Worm (Caenorhabditis elegans) whole organism, L1 larva: ENCODE data around the gene R11H6.2.
A peak's percentile ranks its signal among the peaks of the same experiment; 100 is the strongest.

Source experiments
- C16A3.4 ChIP-seq: fragments of 150-350 bp; optimal IDR thresholded peaks from 2 replicates; lab custom pipeline; 2014; ENCODE audit warnings: missing biosample characterization, missing genetic modification characterization
- aha-1 ChIP-seq: fragments of 150-350 bp; optimal IDR thresholded peaks from 2 replicates; lab custom pipeline; 2014; ENCODE audit warnings: missing biosample characterization, missing genetic modification characterization
- blmp-1 ChIP-seq: fragments of 150-350 bp; optimal IDR thresholded peaks from 2 replicates; lab custom pipeline; 2014; ENCODE audit warnings: missing biosample characterization, missing genetic modification characterization
- ceh-88 ChIP-seq: fragments of 200-800 bp; sonication (Bioruptor generic); IDR thresholded peaks from 2 replicates; pipeline ENCODE4 v1.3.6; 2022; ENCODE audit warnings: missing genetic modification characterization, missing compliant biosample characterization
- ces-1 ChIP-seq: fragments of 150-350 bp; optimal IDR thresholded peaks from 2 replicates; lab custom pipeline; 2014; ENCODE audit warnings: missing biosample characterization, missing genetic modification reagents, missing genetic modification characterization
- dpl-1 ChIP-seq, 3 experiments: fragments of 150-350 bp in 2 of 3; sonication (generic microtip) in 1 of 3; optimal IDR thresholded peaks; 2 replicates each; lab custom pipeline; 2014 to 2017; ENCODE audit warnings: missing biosample characterization in 3 of 3, missing genetic modification characterization in 3 of 3, missing genetic modification reagents in 3 of 3
- dsc-1 ChIP-seq: sonication (generic microtip); optimal IDR thresholded peaks from 2 replicates; lab custom pipeline; 2016; ENCODE audit warnings: mild to moderate bottlenecking, missing genetic modification characterization, missing compliant biosample characterization
- efl-1 ChIP-seq, 4 experiments: fragments of 150-350 bp; optimal IDR thresholded peaks in 3 of 4; peaks in 1 of 4; 1 replicate in 1 of 4; 2 replicates in 3 of 4; lab custom pipeline; 2014; ENCODE audit warnings: missing biosample characterization in 2 of 4, missing genetic modification characterization in 2 of 4, missing genetic modification reagents in 2 of 4
- egl-27 ChIP-seq, 2 experiments: fragments of 150-350 bp in 1 of 2; sonication (generic microtip); optimal IDR thresholded peaks; 3 replicates each; lab custom pipeline; 2017 to 2018; ENCODE audit warnings: missing biosample characterization in 2 of 2, missing genetic modification characterization in 2 of 2, missing genetic modification reagents in 2 of 2
- fkh-10 ChIP-seq: sonication (generic microtip); optimal IDR thresholded peaks from 2 replicates; lab custom pipeline; 2017; ENCODE audit warnings: missing biosample characterization, missing genetic modification reagents, missing genetic modification characterization
- fkh-4 ChIP-seq: sonication (generic microtip); optimal IDR thresholded peaks from 2 replicates; lab custom pipeline; 2016; ENCODE audit warnings: missing compliant biosample characterization, missing genetic modification characterization, borderline replicate concordance
- fkh-8 ChIP-seq: sonication (generic microtip); optimal IDR thresholded peaks from 2 replicates; lab custom pipeline; 2016; ENCODE audit warnings: mild to moderate bottlenecking, missing genetic modification characterization, missing compliant biosample characterization
- irx-1 ChIP-seq: sonication (generic microtip); optimal IDR thresholded peaks from 2 replicates; lab custom pipeline; 2016; ENCODE audit warnings: missing genetic modification characterization, missing compliant biosample characterization
- lin-14 ChIP-seq: fragments of 200-800 bp; sonication (Bioruptor generic); optimal IDR thresholded peaks from 2 replicates; lab custom pipeline; 2018; ENCODE audit warnings: mild to moderate bottlenecking, missing genetic modification characterization, moderate library complexity, missing compliant biosample characterization
- lin-15B ChIP-seq: fragments of 150-350 bp; sonication (generic microtip); optimal IDR thresholded peaks from 3 replicates; lab custom pipeline; 2014; ENCODE audit warnings: missing biosample characterization, missing genetic modification characterization
- lin-35 ChIP-seq, 2 experiments: fragments of 150-350 bp; optimal IDR thresholded peaks; 2 replicates each; lab custom pipeline; 2014; ENCODE audit warnings: missing biosample characterization in 2 of 2, missing genetic modification characterization in 2 of 2, missing genetic modification reagents in 2 of 2
- lsy-2 ChIP-seq, 2 experiments: fragments of 150-350 bp; optimal IDR thresholded peaks; 2 replicates each; lab custom pipeline; 2014; ENCODE audit warnings: missing biosample characterization in 2 of 2, missing genetic modification characterization in 2 of 2
- nhr-20 ChIP-seq: sonication (generic microtip); optimal IDR thresholded peaks from 2 replicates; lab custom pipeline; 2016; ENCODE audit warnings: mild to moderate bottlenecking, missing genetic modification characterization, missing compliant biosample characterization
- nhr-71 ChIP-seq: sonication (generic microtip); optimal IDR thresholded peaks from 2 replicates; lab custom pipeline; 2016; ENCODE audit warnings: mild to moderate bottlenecking, missing genetic modification characterization, moderate library complexity, missing compliant biosample characterization
- nhr-84 ChIP-seq: sonication (generic microtip); optimal IDR thresholded peaks from 2 replicates; lab custom pipeline; 2017; ENCODE audit warnings: missing biosample characterization, missing genetic modification characterization
- nhr-85 ChIP-seq: sonication (generic microtip); peaks from one replicate; lab custom pipeline; 2016; ENCODE audit warnings: missing genetic modification characterization, inconsistent platforms, missing compliant biosample characterization
- pqm-1 ChIP-seq: sonication (generic microtip); optimal IDR thresholded peaks from 3 replicates; lab custom pipeline; 2017; ENCODE audit warnings: missing biosample characterization, missing genetic modification characterization
- rnt-1 ChIP-seq: sonication (generic microtip); optimal IDR thresholded peaks from 2 replicates; lab custom pipeline; 2016; ENCODE audit warnings: mild to moderate bottlenecking, missing genetic modification characterization, moderate library complexity, missing compliant biosample characterization
- skn-1 ChIP-seq: fragments of 150-350 bp; optimal IDR thresholded peaks from 2 replicates; lab custom pipeline; 2014; ENCODE audit warnings: missing biosample characterization, missing genetic modification characterization
- snpc-4 ChIP-seq: fragments of 150-350 bp; optimal IDR thresholded peaks from 2 replicates; lab custom pipeline; 2014; ENCODE audit warnings: missing biosample characterization, missing genetic modification characterization
- snu-23 ChIP-seq: sonication (generic microtip); optimal IDR thresholded peaks from 2 replicates; lab custom pipeline; 2016; ENCODE audit warnings: missing genetic modification characterization, missing compliant biosample characterization
- swsn-7 ChIP-seq: sonication (generic microtip); optimal IDR thresholded peaks from 2 replicates; lab custom pipeline; 2016; ENCODE audit warnings: missing genetic modification characterization, missing compliant biosample characterization
- tbx-2 ChIP-seq: sonication (generic microtip); optimal IDR thresholded peaks from 2 replicates; lab custom pipeline; 2016; ENCODE audit warnings: missing genetic modification characterization, missing compliant biosample characterization
- unc-130 ChIP-seq: fragments of 150-350 bp; optimal IDR thresholded peaks from 2 replicates; lab custom pipeline; 2017; ENCODE audit warnings: missing biosample characterization, missing genetic modification characterization, inconsistent platforms
- unc-86 ChIP-seq: sonication (generic microtip); optimal IDR thresholded peaks from 2 replicates; lab custom pipeline; 2016; ENCODE audit warnings: missing genetic modification characterization, missing compliant biosample characterization

The R11H6.2 gene

DNA sequence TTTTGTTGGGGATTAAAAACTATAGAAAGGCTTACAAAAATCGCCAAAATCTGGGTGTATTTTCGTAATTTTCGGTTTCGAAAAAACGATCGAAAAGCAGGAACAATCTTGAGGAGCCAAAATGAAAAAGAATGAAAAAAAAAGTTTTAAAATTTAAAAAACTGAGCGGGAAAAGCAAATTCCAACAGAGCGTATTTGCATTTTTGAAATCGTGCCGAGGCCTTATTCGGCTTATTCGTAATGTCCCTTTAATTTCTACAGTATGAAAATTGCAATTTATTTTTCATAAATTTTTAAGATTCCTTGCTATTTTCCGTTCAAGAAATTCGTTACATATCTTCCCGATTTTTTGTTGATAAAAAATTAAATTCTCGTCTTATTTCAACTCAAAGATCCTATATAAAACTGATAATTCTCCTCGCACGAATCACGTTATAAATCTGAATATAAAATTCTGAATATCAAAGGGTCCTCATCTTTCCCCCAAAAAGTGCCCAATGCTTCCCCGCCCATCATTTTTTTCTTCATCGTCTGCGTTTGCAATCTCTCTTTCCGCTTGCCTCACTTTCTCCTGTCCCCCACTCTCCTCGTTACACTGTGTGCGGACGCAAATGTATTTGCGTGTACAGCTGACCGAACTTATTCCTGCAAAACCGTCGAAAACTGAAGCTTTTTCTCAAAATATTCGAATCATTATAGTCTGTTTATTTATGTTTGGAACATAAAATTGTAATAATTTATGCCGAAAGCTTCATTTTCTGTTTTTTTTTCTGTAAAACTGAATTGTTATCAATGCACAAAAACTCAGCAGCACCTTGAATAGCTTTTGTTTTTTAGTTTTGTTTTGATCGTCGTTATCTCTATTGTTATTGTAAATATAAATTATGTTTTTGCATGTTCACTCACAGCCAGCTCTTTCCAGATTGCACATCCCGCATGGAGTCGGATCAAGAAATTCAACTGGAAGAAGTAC, 48.3 kb downstream of the R11H6.2 start, which contains the start of the genes rfc-1 and pmp-3:
Gene rfc-1, minus strand, starts transcription at position 163 of the 973 bp plus-strand sequence.
Gene pmp-3, plus strand, starts transcription at position 923 of the 973 bp plus-strand sequence.
- TF ChIP-seq blmp-1 (peak; percentile 93), nhr-84 (tag; lab: Kevin White, UChicago) (no peak), lin-15B (tag; lab: Kevin White, UChicago) (peak; percentile 29), rnt-1 (tag; lab: Kevin White, UChicago) (peak; percentile 20), nhr-20 (tag; lab: Kevin White, UChicago) (peak; percentile 30), irx-1 (tag; lab: Kevin White, UChicago) (peak; percentile 5), skn-1 (tag; lab: Kevin White, UChicago) (peak; percentile 22), aha-1 (tag; lab: Kevin White, UChicago) (no peak), snu-23 (GFP tag; lab: Kevin White, UChicago) (peak; percentile 36), nhr-71 (peak; percentile 42), efl-1 (optimal IDR thresholded peaks at IDR 0.05; lab: Kevin White, UChicago) (peak; percentile 87 to 93), efl-1 (GFP tag; optimal IDR thresholded peaks at IDR 0.05 in 1 of 2; lab: Kevin White, UChicago) (peak; percentile 88 to 99), fkh-8 (tag; lab: Kevin White, UChicago) (peak; percentile 12), pqm-1 (no peak), egl-27 (tag; optimal IDR thresholded peaks at IDR 0.05; lab: Kevin White, UChicago) (no peak), swsn-7 (tag; lab: Kevin White, UChicago) (peak; percentile 9), dsc-1 (tag; lab: Kevin White, UChicago) (peak; percentile 2), lin-35 (GFP tag; optimal IDR thresholded peaks at IDR 0.05; lab: Kevin White, UChicago) (peak; percentile 79 to 93), unc-86 (no peak), snpc-4 (tag; lab: Kevin White, UChicago) (no peak), ces-1 (GFP tag; lab: Kevin White, UChicago) (no peak), tbx-2 (peak; percentile 22), C16A3.4 (tag; lab: Kevin White, UChicago) (no peak), dpl-1 (GFP tag; optimal IDR thresholded peaks at IDR 0.05; lab: Kevin White, UChicago) (peak; percentile 82 to 88 (median 86)), lin-14 (GFP tag; lab: Kevin White, UChicago) (peak; percentile 42), unc-130 (peak; percentile 5), fkh-4 (tag; lab: Kevin White, UChicago) (no peak), lsy-2 (tag; optimal IDR thresholded peaks at IDR 0.05; lab: Kevin White, UChicago) (peak; percentile 7 to 74), nhr-85 (tag; lab: Kevin White, UChicago) (peak; percentile 20)

DNA sequence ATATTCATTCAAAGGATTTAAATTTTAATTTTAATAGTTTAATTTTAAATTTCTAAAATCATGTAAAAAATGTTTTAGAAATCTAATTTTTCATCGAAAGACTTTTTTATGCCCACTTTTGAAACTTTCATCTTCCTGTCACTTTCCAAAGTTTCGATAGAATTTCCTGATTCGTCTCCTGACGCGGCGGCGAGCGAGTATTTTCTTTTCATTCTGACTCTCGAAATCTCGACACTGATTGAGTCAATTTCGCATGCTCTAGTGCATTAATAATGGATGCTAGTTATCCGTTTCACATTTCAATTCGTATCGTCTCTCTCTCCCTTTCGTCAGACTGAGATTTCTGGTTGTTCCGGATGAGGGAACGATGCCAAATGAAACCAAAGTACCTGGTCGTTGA, 51.0 kb downstream of the R11H6.2 start:
- TF ChIP-seq efl-1 (optimal IDR thresholded peaks at IDR 0.05; lab: Kevin White, UChicago): no peak
- peak in 1 of 2 experiments; percentile 66 for TF ChIP-seq efl-1 (GFP tag; optimal IDR thresholded peaks at IDR 0.05 in 1 of 2; lab: Kevin White, UChicago)
- peak; percentile 45 for TF ChIP-seq lin-14 (GFP tag; lab: Kevin White, UChicago)
- no peak for TF ChIP-seq ceh-88 (GFP tag; lab: Robert Waterston, UW)
- peak; percentile 86 for TF ChIP-seq fkh-10 (GFP tag; lab: Kevin White, UChicago)
- TF ChIP-seq snu-23 (GFP tag; lab: Kevin White, UChicago): no peak
